Worm (Caenorhabditis elegans) whole organism, L4 larva: ENCODE measurements around the gene nlp-41.

ENCODE experiments used
- F44E2.7 ChIP-seq: fragments of 200-800 bp; sonication (Bioruptor generic); IDR thresholded peaks from 2 replicates; pipeline ENCODE4 v2.1.2; 2022; ENCODE audit warnings: missing genetic modification characterization, missing compliant biosample characterization
- F49E8.2 ChIP-seq: sonication (generic microtip); optimal IDR thresholded peaks from 2 replicates; lab custom pipeline; 2016; ENCODE audit warnings: missing compliant biosample characterization, mild to moderate bottlenecking, missing genetic modification characterization, borderline replicate concordance
- Y105C5A.15 ChIP-seq: fragments of 200-800 bp; sonication (Bioruptor generic); IDR thresholded peaks from 2 replicates; pipeline ENCODE4 v1.3.6; 2022; ENCODE audit warnings: missing genetic modification characterization, missing compliant biosample characterization
- Y75B8A.6 ChIP-seq: fragments of 200-800 bp; sonication (Bioruptor generic); IDR thresholded peaks from 2 replicates; pipeline ENCODE4 v1.3.6; 2022; ENCODE audit warnings: missing genetic modification reagents, missing genetic modification characterization, missing compliant biosample characterization
- aly-2 ChIP-seq: sonication (generic microtip); optimal IDR thresholded peaks from 2 replicates; lab custom pipeline; 2018; ENCODE audit warnings: missing biosample characterization, missing genetic modification characterization
- attf-4 ChIP-seq: sonication (generic microtip); optimal IDR thresholded peaks from 3 replicates; lab custom pipeline; 2017; ENCODE audit warnings: missing biosample characterization, missing genetic modification characterization
- ceh-20 ChIP-seq: fragments of 200-800 bp; sonication (Bioruptor generic); IDR thresholded peaks from 2 replicates; pipeline ENCODE4 v1.3.6; 2022; ENCODE audit warnings: missing genetic modification reagents, missing genetic modification characterization, missing compliant biosample characterization
- ctbp-1 ChIP-seq: fragments of 200-800 bp; sonication (Bioruptor generic); IDR thresholded peaks from 2 replicates; pipeline ENCODE4 v1.3.6; 2022; ENCODE audit warnings: missing genetic modification reagents, missing genetic modification characterization, missing compliant biosample characterization
- daf-8 ChIP-seq: fragments of 200-800 bp; sonication (Bioruptor generic); IDR thresholded peaks from 2 replicates; pipeline ENCODE4 v1.3.6; 2022; ENCODE audit warnings: missing genetic modification characterization, missing compliant biosample characterization
- dmd-6 ChIP-seq: fragments of 200-800 bp; sonication (Bioruptor generic); IDR thresholded peaks from 2 replicates; pipeline ENCODE4 v1.3.6; 2022; ENCODE audit warnings: missing genetic modification reagents, missing genetic modification characterization, missing compliant biosample characterization
- dmd-8 ChIP-seq: fragments of 200-800 bp; sonication (Bioruptor generic); IDR thresholded peaks from 2 replicates; pipeline ENCODE4 v1.3.6; 2022; ENCODE audit warnings: missing genetic modification characterization, missing compliant biosample characterization
- dmd-9 ChIP-seq: fragments of 200-800 bp; sonication (Bioruptor generic); IDR thresholded peaks from 2 replicates; pipeline ENCODE4 v1.3.6; 2022; ENCODE audit warnings: missing genetic modification reagents, missing genetic modification characterization, missing compliant biosample characterization
- dve-1 ChIP-seq: sonication (generic microtip); optimal IDR thresholded peaks from 2 replicates; lab custom pipeline; 2017; ENCODE audit warnings: antibody characterized with exemption, mild to moderate bottlenecking, missing genetic modification characterization, missing compliant biosample characterization; ENCODE audit not compliant: insufficient read depth
- fkh-10 ChIP-seq: fragments of 150-350 bp; optimal IDR thresholded peaks from 2 replicates; lab custom pipeline; 2014; ENCODE audit warnings: missing biosample characterization, missing genetic modification reagents, missing genetic modification characterization
- hlh-30 ChIP-seq: sonication (generic microtip); optimal IDR thresholded peaks from 2 replicates; lab custom pipeline; 2017; ENCODE audit warnings: antibody characterized with exemption, mild to moderate bottlenecking, missing genetic modification characterization, missing compliant biosample characterization; ENCODE audit not compliant: insufficient read depth
- lin-1 ChIP-seq: fragments of 200-800 bp; sonication (Bioruptor generic); IDR thresholded peaks from 2 replicates; pipeline ENCODE4 v1.3.6; 2022; ENCODE audit warnings: missing genetic modification reagents, missing genetic modification characterization, missing compliant biosample characterization
- lin-29 ChIP-seq: fragments of 200-800 bp; sonication (Bioruptor generic); IDR thresholded peaks from 2 replicates; pipeline ENCODE4 v1.3.6; 2022; ENCODE audit warnings: missing genetic modification reagents, missing genetic modification characterization, missing compliant biosample characterization
- lsy-2 ChIP-seq, 2 experiments: fragments of 150-350 bp in 1 of 2; sonication (generic microtip) in 1 of 2; optimal IDR thresholded peaks; 2 replicates each; lab custom pipeline; 2014 to 2017; ENCODE audit warnings: missing biosample characterization in 2 of 2, missing genetic modification characterization in 2 of 2
- mdl-1 ChIP-seq, 2 experiments: fragments of 150-350 bp in 1 of 2; sonication (generic microtip) in 1 of 2; optimal IDR thresholded peaks; 2 replicates each; lab custom pipeline; 2014 to 2017; ENCODE audit warnings: missing biosample characterization in 2 of 2, missing genetic modification characterization in 2 of 2
- mdt-29 ChIP-seq: fragments of 200-800 bp; sonication (Bioruptor generic); IDR thresholded peaks from 2 replicates; pipeline ENCODE4 v1.3.6; 2022; ENCODE audit warnings: missing genetic modification reagents, missing genetic modification characterization, missing compliant biosample characterization
- mxl-3 ChIP-seq: fragments of 200-800 bp; sonication (Bioruptor generic); optimal IDR thresholded peaks from 2 replicates; lab custom pipeline; 2018; ENCODE audit warnings: mild to moderate bottlenecking, missing genetic modification characterization, missing compliant biosample characterization
- nhr-10 ChIP-seq: fragments of 150-350 bp; optimal IDR thresholded peaks from 2 replicates; lab custom pipeline; 2014; ENCODE audit warnings: missing biosample characterization, missing genetic modification characterization
- nhr-111 ChIP-seq: fragments of 200-800 bp; sonication (Bioruptor generic); optimal IDR thresholded peaks from 2 replicates; lab custom pipeline; 2018; ENCODE audit warnings: mild to moderate bottlenecking, missing genetic modification characterization, missing compliant biosample characterization
- nhr-48 ChIP-seq: sonication (generic microtip); optimal IDR thresholded peaks from 2 replicates; lab custom pipeline; 2016; ENCODE audit warnings: mild to moderate bottlenecking, missing genetic modification characterization, missing compliant biosample characterization
- nhr-76 ChIP-seq: fragments of 150-350 bp; optimal IDR thresholded peaks from 2 replicates; lab custom pipeline; 2014; ENCODE audit warnings: missing biosample characterization, missing genetic modification characterization
- nhr-77 ChIP-seq: fragments of 150-350 bp; optimal IDR thresholded peaks from 2 replicates; lab custom pipeline; 2014; ENCODE audit warnings: missing biosample characterization, missing genetic modification characterization
- snpc-4 ChIP-seq: fragments of 150-350 bp; optimal IDR thresholded peaks from 2 replicates; lab custom pipeline; 2014; ENCODE audit warnings: missing biosample characterization, missing genetic modification characterization
- unc-130 ChIP-seq: sonication (generic microtip); optimal IDR thresholded peaks from 2 replicates; lab custom pipeline; 2016; ENCODE audit warnings: missing genetic modification reagents, missing genetic modification characterization, missing compliant biosample characterization
- unc-39 ChIP-seq: sonication (generic microtip); optimal IDR thresholded peaks from 2 replicates; lab custom pipeline; 2017; ENCODE audit warnings: missing biosample characterization, missing genetic modification characterization
- unc-62 ChIP-seq, 3 experiments: fragments of 150-350 bp in 1 of 3; sonication (generic microtip); optimal IDR thresholded peaks in 2 of 3; peaks in 1 of 3; 1 replicate in 1 of 3; 2 replicates in 2 of 3; lab custom pipeline; 2014 to 2017; ENCODE audit warnings: missing biosample characterization in 3 of 3, missing genetic modification characterization in 3 of 3, missing genetic modification reagents in 3 of 3, missing genotype in 1 of 3
- zfp-3 ChIP-seq: fragments of 200-800 bp; sonication (Bioruptor generic); conservative IDR thresholded peaks from 2 replicates; pipeline ENCODE4 v1.3.6; 2022; ENCODE audit warnings: missing genetic modification reagents, missing genetic modification characterization, missing compliant biosample characterization
- zip-2 ChIP-seq: fragments of 150-350 bp; optimal IDR thresholded peaks from 2 replicates; lab custom pipeline; 2014; ENCODE audit warnings: missing biosample characterization, missing genetic modification characterization

Gene nlp-41

DNA sequence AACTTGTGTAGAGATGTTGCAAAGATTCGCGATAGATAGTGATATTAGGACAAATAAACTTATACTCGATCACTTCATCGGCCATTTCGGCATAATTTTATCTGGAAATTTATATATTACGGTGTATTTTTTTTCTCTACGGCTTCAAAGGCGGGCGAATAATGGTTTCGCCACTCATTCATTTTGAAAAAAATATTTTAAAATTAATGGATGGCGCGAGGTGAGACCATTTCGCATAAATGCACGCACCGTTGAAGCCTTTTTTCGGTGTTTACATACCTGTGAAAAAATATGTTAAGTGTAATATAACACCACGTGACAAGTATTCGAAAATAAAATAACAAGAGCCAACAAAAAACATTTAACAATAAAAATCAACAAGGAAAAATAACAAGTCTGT is 28.7 kb upstream of the nlp-41 start, which contains the start of gene btb-19:
btb-19 (minus strand) TSS at position 101 of the 400 bp plus-strand sequence.
- TF ChIP-seq dmd-6 (GFP tag; lab: Robert Waterston, UW) (no peak), mdl-1 (tag; optimal IDR thresholded peaks at IDR 0.05; lab: Kevin White, UChicago) (no peak), daf-8 (GFP tag; lab: Robert Waterston, UW) (no peak), unc-130 (GFP tag; lab: Kevin White, UChicago) (no peak), zip-2 (tag; lab: Kevin White, UChicago) (no peak), F44E2.7 (no peak), ctbp-1 (no peak), hlh-30 (tag; lab: Kevin White, UChicago) (no peak), nhr-10 (tag; lab: Kevin White, UChicago) (no peak), unc-39 (tag; lab: Kevin White, UChicago) (no peak), snpc-4 (tag; lab: Kevin White, UChicago) (no peak), ceh-20 (no peak), dmd-9 (GFP tag; lab: Robert Waterston, UW) (no peak), nhr-76 (tag; lab: Kevin White, UChicago) (no peak), Y105C5A.15 (GFP tag; lab: Robert Waterston, UW) (no peak)

DNA sequence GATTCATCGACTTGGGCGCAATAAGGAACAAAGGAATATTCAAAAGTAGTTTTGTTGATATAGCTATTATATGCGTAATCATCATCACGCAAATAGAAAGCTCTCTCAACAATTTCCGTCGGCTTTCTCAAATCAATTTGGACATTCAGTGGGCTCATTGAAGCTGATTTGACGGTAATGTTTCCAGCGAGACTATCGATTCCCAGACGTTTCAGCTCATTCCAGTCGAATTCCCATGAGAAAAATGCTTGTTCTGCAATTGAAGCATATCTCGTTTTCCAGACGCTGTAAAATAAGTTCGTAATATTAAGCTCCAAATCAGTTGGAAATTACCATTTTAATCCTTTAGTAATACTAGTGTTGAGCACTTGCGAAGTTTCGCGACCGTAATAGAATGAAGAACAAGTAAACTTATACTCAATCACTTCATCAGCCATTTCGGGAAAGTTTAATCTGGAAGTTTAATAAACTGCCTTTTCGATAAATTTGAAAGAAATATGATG is 27.6 kb upstream of the nlp-41 start, which contains the start of gene btb-20:
btb-20 (minus strand) TSS at position 453 of the 503 bp plus-strand sequence.
- peak in 1 of 2 experiments; percentile 93 for TF ChIP-seq unc-62 (GFP tag; optimal IDR thresholded peaks at IDR 0.05 in 1 of 2; lab: Kevin White, UChicago)
- no peak for TF ChIP-seq unc-62 (tag; optimal IDR thresholded peaks at IDR 0.05; lab: Kevin White, UChicago)
- no peak for TF ChIP-seq F49E8.2 (tag; lab: Kevin White, UChicago)

- TF ChIP-seq lsy-2 (tag; optimal IDR thresholded peaks at IDR 0.05; lab: Kevin White, UChicago) (no peak), fkh-10 (GFP tag; lab: Kevin White, UChicago) (no peak), lin-29 (GFP tag; lab: Robert Waterston, UW) (no peak), attf-4 (tag; lab: Kevin White, UChicago) (no peak), zfp-3 (no peak), lin-1 (GFP tag; lab: Robert Waterston, UW) (no peak), nhr-111 (GFP tag; lab: Kevin White, UChicago) (no peak), nhr-48 (tag; lab: Kevin White, UChicago) (no peak), dmd-8 (GFP tag; lab: Robert Waterston, UW) (no peak)
Measured at ce11 chrII:14523645-14524223, 27.0 kb upstream of the nlp-41 start, which contains the start of gene pot-2. Gene pot-2 (plus strand): TSS chrII:14524173.

DNA sequence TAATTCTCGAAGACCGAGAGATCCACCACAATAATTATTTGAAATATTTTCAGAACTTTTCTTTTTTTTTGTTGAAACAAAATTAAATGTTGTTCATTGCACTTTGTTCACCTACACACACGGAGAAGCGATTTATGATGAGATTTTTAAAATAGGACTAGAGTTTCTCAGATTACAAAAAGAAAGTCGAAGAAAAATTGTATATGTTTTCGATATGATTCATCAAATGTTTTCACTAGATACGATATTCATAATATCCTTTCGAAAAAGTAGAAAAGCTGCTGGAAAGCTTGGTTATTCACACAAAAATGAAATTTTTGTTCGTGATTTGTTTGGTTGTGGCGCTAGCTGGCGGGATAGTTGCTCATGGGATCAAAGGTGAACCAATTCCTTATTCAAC is 25.7 kb upstream of the nlp-41 start, which contains the start of gene F57C2.4:
F57C2.4 (plus strand) TSS at position 301 of the 400 bp plus-strand sequence.
- TF ChIP-seq nhr-77 (no peak), mdt-29 (no peak), mxl-3 (GFP tag; lab: Kevin White, UChicago) (no peak)

DNA sequence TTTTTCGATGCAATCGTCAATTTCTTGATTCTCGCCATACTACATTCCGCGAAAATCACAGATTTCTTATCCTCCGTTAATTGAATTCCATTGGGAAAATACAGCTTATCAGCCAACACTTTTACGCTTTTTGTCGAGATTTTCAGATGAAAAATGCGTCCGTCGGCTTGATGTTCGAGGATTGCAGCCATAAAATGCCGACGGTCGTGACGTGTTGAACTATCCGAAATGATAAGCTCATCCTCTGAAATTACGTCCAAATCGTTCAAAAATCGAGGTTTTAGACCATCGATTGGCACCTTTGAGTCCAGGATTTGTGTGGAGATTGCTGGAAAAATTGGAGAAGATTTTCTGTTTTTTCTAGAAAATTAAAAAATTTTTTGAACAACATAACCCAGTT is 23.6 kb upstream of the nlp-41 start:
- TF ChIP-seq unc-62 (GFP tag; optimal IDR thresholded peaks at IDR 0.05 in 1 of 2; lab: Kevin White, UChicago) (peak in 1 of 2 experiments; percentile 90), unc-62 (tag; optimal IDR thresholded peaks at IDR 0.05; lab: Kevin White, UChicago) (no peak), dve-1 (tag; lab: Kevin White, UChicago) (no peak), daf-8 (GFP tag; lab: Robert Waterston, UW) (no peak), aly-2 (no peak), Y75B8A.6 (GFP tag; lab: Robert Waterston, UW) (no peak)
